Fruit fly (Drosophila melanogaster): Measurements from ENCODE around the gene AP-1mu.
A peak's percentile ranks its signal among the peaks of the same experiment; 100 is the strongest.

dm6 chr3R:9577382-9578137, 18.2 kb upstream of the AP-1mu start, which contains the start of the genes Kap-alpha3 and Son:
- TF ChIP-seq lz (GFP tag; optimal IDR thresholded peaks at IDR 0.05): peak; percentile 91
- TF ChIP-seq Gug (GFP tag; IDR thresholded peaks at IDR 0.05): peak; percentile 57
- TF ChIP-seq Ets96B (tag; optimal IDR thresholded peaks at IDR 0.05): peak; percentile 69
- peak; percentile 91 for TF ChIP-seq vri (GFP tag; optimal IDR thresholded peaks at IDR 0.05)
- TF ChIP-seq Hr39 (GFP tag; optimal IDR thresholded peaks at IDR 0.05): peak; percentile 91
